Fruit fly (Drosophila melanogaster) whole organism, embryonic: ENCODE data around the gene Drice.

Source experiments
- C15 ChIP-seq: fragments of 200-800 bp; sonication (Bioruptor generic); IDR thresholded peaks from 3 replicates; pipeline ENCODE4 v1.3.6; 2022; ENCODE audit warnings: missing biosample characterization, missing genetic modification characterization
- CG10274 ChIP-seq: fragments of 200-800 bp; sonication (Bioruptor generic); optimal IDR thresholded peaks from 3 replicates; lab custom pipeline; 2017; ENCODE audit warnings: missing biosample characterization, mild to moderate bottlenecking, missing genetic modification characterization
- CG10366 ChIP-seq: fragments of 200-800 bp; sonication (Bioruptor generic); IDR thresholded peaks from 2 replicates; pipeline ENCODE4 v1.3.6; 2022; ENCODE audit warnings: missing biosample characterization, missing genetic modification characterization
- CG10565 ChIP-seq: fragments of 200-800 bp; sonication (Bioruptor generic); optimal IDR thresholded peaks from 3 replicates; lab custom pipeline; 2016; ENCODE audit warnings: missing biosample characterization, mild to moderate bottlenecking, missing genetic modification characterization
- CG10654 ChIP-seq: fragments of 200-800 bp; sonication (Bioruptor generic); optimal IDR thresholded peaks from 2 replicates; lab custom pipeline; 2016; ENCODE audit warnings: missing biosample characterization, missing genetic modification characterization
- CG11398 ChIP-seq: fragments of 200-800 bp; sonication (Bioruptor generic); optimal IDR thresholded peaks from 2 replicates; lab custom pipeline; 2016; ENCODE audit warnings: missing biosample characterization, missing genetic modification characterization
- CG11456 ChIP-seq: fragments of 200-800 bp; sonication (Bioruptor generic); IDR thresholded peaks from 3 replicates; pipeline ENCODE4 v1.3.6; 2022; ENCODE audit warnings: missing biosample characterization, missing genetic modification characterization
- CG12071 ChIP-seq: fragments of 200-800 bp; sonication (Bioruptor generic); optimal IDR thresholded peaks from 3 replicates; lab custom pipeline; 2018; ENCODE audit warnings: missing biosample characterization, mild to moderate bottlenecking, missing genetic modification characterization
- CG13287 ChIP-seq: fragments of 200-800 bp; sonication (Bioruptor generic); IDR thresholded peaks from 2 replicates; pipeline ENCODE4 v1.3.6; 2022; ENCODE audit warnings: missing biosample characterization, missing genetic modification characterization; ENCODE audit not compliant: partially characterized antibody
- CG14014 ChIP-seq: fragments of 200-800 bp; sonication (Bioruptor generic); IDR thresholded peaks from 2 replicates; pipeline ENCODE4 v1.3.6; 2022; ENCODE audit warnings: missing biosample characterization, missing genetic modification characterization
- CG14667 ChIP-seq: fragments of 200-800 bp; sonication (Bioruptor generic); IDR thresholded peaks from 2 replicates; pipeline ENCODE4 v1.3.6; 2022; ENCODE audit warnings: missing biosample characterization, missing genetic modification characterization
- CG15073 ChIP-seq: fragments of 200-800 bp; sonication (Bioruptor generic); optimal IDR thresholded peaks from 2 replicates; lab custom pipeline; 2016; ENCODE audit warnings: missing biosample characterization, missing genetic modification characterization
- CG1603 ChIP-seq: fragments of 200-800 bp; sonication (Bioruptor generic); optimal IDR thresholded peaks from 2 replicates; lab custom pipeline; 2019; ENCODE audit warnings: missing biosample characterization, mild to moderate bottlenecking, missing genetic modification characterization, moderate library complexity
- CG16813 ChIP-seq: fragments of 200-800 bp; sonication (Bioruptor generic); IDR thresholded peaks from 3 replicates; pipeline ENCODE4 v1.3.6; 2022; ENCODE audit warnings: missing biosample characterization, missing genetic modification characterization; ENCODE audit not compliant: partially characterized antibody
- CG18764 ChIP-seq: fragments of 200-800 bp; sonication (Bioruptor generic); optimal IDR thresholded peaks from 3 replicates; lab custom pipeline; 2016; ENCODE audit warnings: missing biosample characterization, missing genetic modification characterization
- CG2202 ChIP-seq: fragments of 200-800 bp; sonication (Bioruptor generic); optimal IDR thresholded peaks from 2 replicates; lab custom pipeline; 2018; ENCODE audit warnings: missing biosample characterization, mild to moderate bottlenecking, missing genetic modification characterization
- CG33557 ChIP-seq: fragments of 200-800 bp; sonication (Bioruptor generic); optimal IDR thresholded peaks from 2 replicates; lab custom pipeline; 2019; ENCODE audit warnings: missing biosample characterization, mild to moderate bottlenecking, missing genetic modification characterization, moderate library complexity
- CG3407 ChIP-seq: fragments of 200-800 bp; sonication (Bioruptor generic); optimal IDR thresholded peaks from 2 replicates; lab custom pipeline; 2018; ENCODE audit warnings: missing biosample characterization, mild to moderate bottlenecking, missing genetic modification characterization
- CG3838 ChIP-seq: fragments of 200-800 bp; sonication (Bioruptor generic); optimal IDR thresholded peaks from 3 replicates; lab custom pipeline; 2016; ENCODE audit warnings: missing biosample characterization, missing genetic modification characterization
- CG4328 ChIP-seq: fragments of 200-800 bp; sonication (Bioruptor generic); optimal IDR thresholded peaks from 3 replicates; lab custom pipeline; 2017; ENCODE audit warnings: missing biosample characterization, missing genetic modification reagents, missing genetic modification characterization
- CG4424 ChIP-seq: fragments of 200-800 bp; sonication (Bioruptor generic); optimal IDR thresholded peaks from 3 replicates; lab custom pipeline; 2016; ENCODE audit warnings: missing biosample characterization, missing genetic modification characterization
- CG4707 ChIP-seq: fragments of 200-800 bp; sonication (Bioruptor generic); optimal IDR thresholded peaks from 2 replicates; lab custom pipeline; 2018; ENCODE audit warnings: missing biosample characterization, mild to moderate bottlenecking, missing genetic modification characterization, moderate library complexity
- CG5245 ChIP-seq: fragments of 200-800 bp; sonication (Bioruptor generic); optimal IDR thresholded peaks from 3 replicates; lab custom pipeline; 2016; ENCODE audit warnings: missing biosample characterization, missing genetic modification characterization
- CG6254 ChIP-seq: fragments of 200-800 bp; sonication (Bioruptor generic); optimal IDR thresholded peaks from 3 replicates; lab custom pipeline; 2017; ENCODE audit warnings: mild to moderate bottlenecking, missing biosample characterization, missing genetic modification reagents, missing genetic modification characterization
- CG6854 ChIP-seq: fragments of 200-800 bp; sonication (Bioruptor generic); optimal IDR thresholded peaks from 3 replicates; lab custom pipeline; 2017; ENCODE audit warnings: missing biosample characterization, mild to moderate bottlenecking, missing genetic modification characterization
- CG9215 ChIP-seq: fragments of 200-800 bp; sonication (Bioruptor generic); IDR thresholded peaks from 2 replicates; pipeline ENCODE4 v1.3.6; 2022; ENCODE audit warnings: missing biosample characterization, missing genetic modification characterization
- CG9797 ChIP-seq: fragments of 200-800 bp; sonication (Bioruptor generic); optimal IDR thresholded peaks from 3 replicates; lab custom pipeline; 2018; ENCODE audit warnings: missing biosample characterization, mild to moderate bottlenecking, missing genetic modification characterization
- Dek ChIP-seq: fragments of 200-800 bp; sonication (Bioruptor generic); optimal IDR thresholded peaks from 3 replicates; lab custom pipeline; 2019; ENCODE audit warnings: missing biosample characterization, mild to moderate bottlenecking, missing genetic modification characterization, moderate library complexity
- HLH54F ChIP-seq: fragments of 200-800 bp; sonication (Bioruptor generic); optimal IDR thresholded peaks from 3 replicates; lab custom pipeline; 2016; ENCODE audit warnings: missing biosample characterization, missing genetic modification characterization
- Hr78 ChIP-seq, 2 experiments: fragments of 200-800 bp in 1 of 2; fragments of >200 bp in 1 of 2; sonication (Bioruptor generic) in 1 of 2; optimal IDR thresholded peaks; 2 replicates each; lab custom pipeline; 2017 to 2019; ENCODE audit warnings: missing biosample characterization in 2 of 2, missing genetic modification characterization in 2 of 2, mild to moderate bottlenecking in 1 of 2, moderate library complexity in 1 of 2
- Opbp ChIP-seq: fragments of 200-800 bp; sonication (Bioruptor generic); IDR thresholded peaks from 3 replicates; pipeline ENCODE4 v1.3.6; 2022; ENCODE audit warnings: missing biosample characterization, missing genetic modification characterization; ENCODE audit not compliant: partially characterized antibody
- Vsx1 ChIP-seq: fragments of 200-800 bp; sonication (Bioruptor generic); optimal IDR thresholded peaks from 2 replicates; lab custom pipeline; 2017; ENCODE audit warnings: missing biosample characterization, mild to moderate bottlenecking, missing genetic modification characterization, missing genetic modification reagents
- cas ChIP-seq: fragments of 200-800 bp; sonication (Bioruptor generic); IDR thresholded peaks from 2 replicates; pipeline ENCODE4 v1.3.6; 2022; ENCODE audit warnings: missing biosample characterization, missing genetic modification characterization
- cg ChIP-seq: fragments of 200-800 bp; sonication (Bioruptor generic); optimal IDR thresholded peaks from 3 replicates; lab custom pipeline; 2019; ENCODE audit warnings: missing biosample characterization, mild to moderate bottlenecking, missing genetic modification characterization, moderate library complexity
- crol ChIP-seq: fragments of 200-800 bp; sonication (Bioruptor generic); IDR thresholded peaks from 2 replicates; pipeline ENCODE4 v1.3.6; 2022; ENCODE audit warnings: missing biosample characterization, missing genetic modification characterization
- disco-r ChIP-seq: fragments of 200-800 bp; sonication (Bioruptor generic); optimal IDR thresholded peaks from 2 replicates; lab custom pipeline; 2016; ENCODE audit warnings: missing biosample characterization, missing genetic modification characterization
- dm ChIP-seq: fragments of 200-800 bp; sonication (Bioruptor generic); optimal IDR thresholded peaks from 3 replicates; lab custom pipeline; 2016; ENCODE audit warnings: missing biosample characterization, missing genetic modification characterization
- dmrt11E ChIP-seq: fragments of 200-800 bp; sonication (Bioruptor generic); optimal IDR thresholded peaks from 3 replicates; lab custom pipeline; 2018; ENCODE audit warnings: missing biosample characterization, mild to moderate bottlenecking, missing genetic modification characterization, moderate library complexity
- dmrt99B ChIP-seq: fragments of 200-800 bp; sonication (Bioruptor generic); optimal IDR thresholded peaks from 2 replicates; lab custom pipeline; 2018; ENCODE audit warnings: missing biosample characterization, mild to moderate bottlenecking, missing genetic modification characterization, moderate library complexity
- dysf ChIP-seq: fragments of 200-800 bp; sonication (Bioruptor generic); IDR thresholded peaks from 3 replicates; pipeline ENCODE4 v1.3.6; 2022; ENCODE audit warnings: missing biosample characterization, missing genetic modification characterization
- fd102C ChIP-seq: fragments of 200-800 bp; sonication (Bioruptor generic); optimal IDR thresholded peaks from 2 replicates; lab custom pipeline; 2018; ENCODE audit warnings: missing biosample characterization, mild to moderate bottlenecking, missing genetic modification characterization, moderate library complexity
- fru ChIP-seq: fragments of >200 bp; optimal IDR thresholded peaks from 2 replicates; lab custom pipeline; 2017
- gt ChIP-seq: fragments of 200-800 bp; sonication (Bioruptor generic); IDR thresholded peaks from 2 replicates; pipeline ENCODE4 v1.3.6; 2022; ENCODE audit warnings: missing biosample characterization, missing genetic modification characterization
- hb ChIP-seq: fragments of 200-800 bp; sonication (Bioruptor generic); IDR thresholded peaks from 3 replicates; pipeline ENCODE4 v1.3.6; 2022; ENCODE audit warnings: missing biosample characterization, missing genetic modification characterization; ENCODE audit not compliant: partially characterized antibody
- hkb ChIP-seq, 2 experiments: fragments of 200-800 bp in 1 of 2; fragments of >200 bp in 1 of 2; sonication (Bioruptor generic) in 1 of 2; IDR thresholded peaks in 1 of 2; optimal IDR thresholded peaks in 1 of 2; 2 replicates each; pipeline versions ENCODE4 v1.3.6 to Lab custom; 2017 to 2022; ENCODE audit warnings: missing biosample characterization in 1 of 2, missing genetic modification characterization in 1 of 2
- salm ChIP-seq: fragments of 200-800 bp; sonication (Bioruptor generic); optimal IDR thresholded peaks from 2 replicates; lab custom pipeline; 2018; ENCODE audit warnings: missing biosample characterization, mild to moderate bottlenecking, missing genetic modification characterization
- seq ChIP-seq: fragments of 200-800 bp; sonication (Bioruptor generic); IDR thresholded peaks from 2 replicates; pipeline ENCODE4 v1.3.6; 2022; ENCODE audit warnings: missing biosample characterization, missing genetic modification characterization
- sisA ChIP-seq: fragments of 200-800 bp; sonication (Bioruptor generic); IDR thresholded peaks from 2 replicates; pipeline ENCODE4 v1.3.6; 2022; ENCODE audit warnings: missing biosample characterization, missing genetic modification characterization
- so ChIP-seq: fragments of 200-800 bp; sonication (Bioruptor generic); IDR thresholded peaks from 3 replicates; pipeline ENCODE4 v1.3.6; 2022; ENCODE audit warnings: missing biosample characterization, missing genetic modification characterization
- twi ChIP-seq: fragments of 200-800 bp; optimal IDR thresholded peaks from 2 replicates; lab custom pipeline; 2019; ENCODE audit warnings: missing biosample characterization, mild to moderate bottlenecking, missing genetic modification characterization, moderate library complexity

Gene Drice

dm6 chr3R:29772795-29773331 lies 26.6 kb upstream of the Drice start (continued):
- TF ChIP-seq CG10274 (GFP tag; lab: Kevin White, UChicago), result peak; percentile 39
- no peak for TF ChIP-seq CG33557 (GFP tag; lab: Kevin White, UChicago)
- TF ChIP-seq fd102C (GFP tag; lab: Kevin White, UChicago), result no peak
- peak; percentile 99 for TF ChIP-seq crol (GFP tag; lab: Robert Waterston, UW)
- no peak for TF ChIP-seq dysf
- TF ChIP-seq dmrt11E (tag; lab: Kevin White, UChicago), result no peak
- TF ChIP-seq CG6254 (GFP tag; lab: Kevin White, UChicago), result peak; percentile 23
- no peak for TF ChIP-seq dm (GFP tag; lab: Kevin White, UChicago)
- no peak for TF ChIP-seq Dek (tag; lab: Kevin White, UChicago)
- no peak for TF ChIP-seq CG6854 (GFP tag; lab: Kevin White, UChicago)
- no peak for TF ChIP-seq gt (GFP tag; lab: Robert Waterston, UW)
- TF ChIP-seq CG18764 (GFP tag; lab: Kevin White, UChicago), result no peak
- TF ChIP-seq CG4707 (GFP tag; lab: Kevin White, UChicago), result no peak
- no peak for TF ChIP-seq CG4424 (GFP tag; lab: Kevin White, UChicago)
- TF ChIP-seq CG15073 (GFP tag; lab: Kevin White, UChicago), result peak; percentile 52
- peak; percentile 40 for TF ChIP-seq CG12071 (GFP tag; lab: Kevin White, UChicago)
- TF ChIP-seq CG10565 (GFP tag; lab: Kevin White, UChicago), result no peak
- peak; percentile 5; the same call in 1 of the 2 replicates for TF ChIP-seq CG14014 (GFP tag; lab: Robert Waterston, UW)
- no peak for TF ChIP-seq C15 (GFP tag; lab: Robert Waterston, UW)
- no peak for TF ChIP-seq CG11398
- TF ChIP-seq Hr78 (GFP tag; optimal IDR thresholded peaks at IDR 0.05; lab: Kevin White, UChicago), result peak in 1 of 2 experiments; percentile 45
- TF ChIP-seq hkb (optimal IDR thresholded peaks at IDR 0.05; lab: Kevin White, UChicago), result no peak
- TF ChIP-seq hkb (GFP tag; IDR thresholded peaks at IDR 0.05; lab: Robert Waterston, UW), result peak; percentile 44; the same call in 1 of the 2 replicates
- no peak for TF ChIP-seq sisA
- no peak for TF ChIP-seq CG14667 (GFP tag; lab: Robert Waterston, UW)
- TF ChIP-seq Opbp (GFP tag; lab: Robert Waterston, UW), result no peak; the same call in 2 of the 3 replicates
- TF ChIP-seq salm (tag; lab: Kevin White, UChicago), result no peak
- no peak for TF ChIP-seq CG3838 (GFP tag; lab: Kevin White, UChicago)
- 0 out of 2 replicates have a peak, but pooled peaks have one; percentile 25 for TF ChIP-seq cas
- TF ChIP-seq CG1603 (tag; lab: Kevin White, UChicago), result peak; percentile 22
- no peak for TF ChIP-seq hb (GFP tag; lab: Robert Waterston, UW)
- TF ChIP-seq CG9797 (GFP tag; lab: Kevin White, UChicago), result no peak
- TF ChIP-seq CG3407 (GFP tag; lab: Kevin White, UChicago), result no peak
- TF ChIP-seq CG10654 (GFP tag; lab: Kevin White, UChicago), result no peak
- TF ChIP-seq dmrt99B, result peak; percentile 28
- no peak for TF ChIP-seq CG11456 (GFP tag; lab: Robert Waterston, UW)
- no peak for TF ChIP-seq CG5245
- no peak for TF ChIP-seq CG4328 (GFP tag; lab: Kevin White, UChicago)
- TF ChIP-seq HLH54F (GFP tag; lab: Kevin White, UChicago), result no peak
- no peak for TF ChIP-seq CG10366 (GFP tag; lab: Robert Waterston, UW)
- TF ChIP-seq CG16813 (GFP tag; lab: Robert Waterston, UW), result peak; percentile 37; the same call in 1 of the 3 replicates
- no peak for TF ChIP-seq Vsx1 (GFP tag; lab: Kevin White, UChicago)
- TF ChIP-seq CG2202, result no peak
- TF ChIP-seq CG9215, result no peak
- TF ChIP-seq fru (lab: Kevin White, UChicago), result no peak
- peak; percentile 77 for TF ChIP-seq seq (GFP tag; lab: Robert Waterston, UW)
- TF ChIP-seq CG13287 (GFP tag; lab: Robert Waterston, UW), result peak; percentile 61; the same call in 1 of the 2 replicates
- no peak for TF ChIP-seq disco-r (GFP tag; lab: Kevin White, UChicago)
- TF ChIP-seq cg (GFP tag; lab: Kevin White, UChicago), result peak; percentile 93
- TF ChIP-seq so (GFP tag; lab: Robert Waterston, UW), result peak; percentile 65; the same call in 2 of the 3 replicates
- no peak for TF ChIP-seq twi (tag; lab: Kevin White, UChicago)
